Fruit fly (Drosophila melanogaster) whole organism, embryonic: ENCODE results near the gene mask.

Experiments
- Blimp-1 ChIP-seq: fragments of 200-800 bp; sonication (Bioruptor generic); optimal IDR thresholded peaks from 3 replicates; lab custom pipeline; 2018; ENCODE audit warnings: missing biosample characterization, missing genetic modification characterization, mild to moderate bottlenecking, moderate library complexity, missing genetic modification reagents
- Bteb2 ChIP-seq: fragments of 200-800 bp; sonication (Bioruptor generic); optimal IDR thresholded peaks from 2 replicates; lab custom pipeline; 2016; ENCODE audit warnings: missing biosample characterization, missing genetic modification characterization
- CG11695 ChIP-seq: fragments of 200-800 bp; sonication (Bioruptor generic); IDR thresholded peaks from 3 replicates; pipeline ENCODE4 v1.3.6; 2022; ENCODE audit warnings: missing biosample characterization, missing genetic modification characterization
- CG14050 ChIP-seq: fragments of 200-800 bp; sonication (Bioruptor generic); IDR thresholded peaks from 3 replicates; pipeline ENCODE4 v1.3.6; 2022; ENCODE audit warnings: missing biosample characterization, missing genetic modification characterization
- CG14710 ChIP-seq: fragments of 200-800 bp; sonication (Bioruptor generic); optimal IDR thresholded peaks from 3 replicates; lab custom pipeline; 2019; ENCODE audit warnings: missing biosample characterization, mild to moderate bottlenecking, missing genetic modification characterization, moderate library complexity
- CG15073 ChIP-seq: fragments of 200-800 bp; sonication (Bioruptor generic); optimal IDR thresholded peaks from 2 replicates; lab custom pipeline; 2016; ENCODE audit warnings: missing biosample characterization, missing genetic modification characterization
- CG1602 ChIP-seq: fragments of 200-800 bp; sonication (Bioruptor generic); optimal IDR thresholded peaks from 3 replicates; lab custom pipeline; 2016; ENCODE audit warnings: missing biosample characterization, missing genetic modification characterization
- CG17385 ChIP-seq: fragments of 200-800 bp; sonication (Bioruptor generic); optimal IDR thresholded peaks from 3 replicates; lab custom pipeline; 2018; ENCODE audit warnings: missing biosample characterization, mild to moderate bottlenecking, missing genetic modification characterization
- CG17802 ChIP-seq: fragments of 200-800 bp; sonication (Bioruptor generic); optimal IDR thresholded peaks from 2 replicates; lab custom pipeline; 2018; ENCODE audit warnings: missing biosample characterization, mild to moderate bottlenecking, missing genetic modification characterization, moderate library complexity
- CG17912 ChIP-seq: fragments of 200-800 bp; sonication (Bioruptor generic); optimal IDR thresholded peaks from 2 replicates; lab custom pipeline; 2018; ENCODE audit warnings: missing biosample characterization, mild to moderate bottlenecking, missing genetic modification characterization
- CG1832 ChIP-seq: fragments of 200-800 bp; sonication (Bioruptor generic); optimal IDR thresholded peaks from 2 replicates; lab custom pipeline; 2017; ENCODE audit warnings: missing biosample characterization, mild to moderate bottlenecking, missing genetic modification characterization, inconsistent platforms
- CG18476 ChIP-seq: fragments of 200-800 bp; sonication (Bioruptor generic); optimal IDR thresholded peaks from 2 replicates; lab custom pipeline; 2016; ENCODE audit warnings: missing biosample characterization, mild to moderate bottlenecking, missing genetic modification characterization
- CG32532 ChIP-seq: fragments of 200-800 bp; sonication (Bioruptor generic); IDR thresholded peaks from 2 replicates; pipeline ENCODE4 v1.3.6; 2022; ENCODE audit warnings: missing biosample characterization, missing genetic modification characterization
- CG34376 ChIP-seq: fragments of 200-800 bp; sonication (Bioruptor generic); optimal IDR thresholded peaks from 2 replicates; lab custom pipeline; 2018; ENCODE audit warnings: missing biosample characterization, mild to moderate bottlenecking, missing genetic modification characterization
- CG42726 ChIP-seq: fragments of 200-800 bp; sonication (Bioruptor generic); IDR thresholded peaks from 2 replicates; pipeline ENCODE4 v1.3.6; 2022; ENCODE audit warnings: missing biosample characterization, missing genetic modification characterization; ENCODE audit not compliant: partially characterized antibody
- CG4360 ChIP-seq: fragments of 200-800 bp; sonication (Bioruptor generic); IDR thresholded peaks from 2 replicates; pipeline ENCODE4 v1.3.6; 2022; ENCODE audit warnings: missing biosample characterization, missing genetic modification characterization
- CG43689 ChIP-seq: fragments of 200-800 bp; sonication (Bioruptor generic); IDR thresholded peaks from 2 replicates; pipeline ENCODE4 v1.3.6; 2022; ENCODE audit warnings: missing biosample characterization, missing genetic modification characterization
- CG4404 ChIP-seq: fragments of 200-800 bp; sonication (Bioruptor generic); IDR thresholded peaks from 2 replicates; pipeline ENCODE4 v1.3.6; 2022; ENCODE audit warnings: missing biosample characterization, missing genetic modification characterization
- CG4617 ChIP-seq: fragments of 200-800 bp; sonication (Bioruptor generic); optimal IDR thresholded peaks from 3 replicates; lab custom pipeline; 2016; ENCODE audit warnings: missing biosample characterization, missing genetic modification characterization, borderline replicate concordance
- CG7556 ChIP-seq: fragments of 200-800 bp; sonication (Bioruptor generic); optimal IDR thresholded peaks from 2 replicates; lab custom pipeline; 2017; ENCODE audit warnings: missing biosample characterization, mild to moderate bottlenecking, missing genetic modification characterization
- CG8359 ChIP-seq: fragments of 200-800 bp; sonication (Bioruptor generic); optimal IDR thresholded peaks from 2 replicates; lab custom pipeline; 2017; ENCODE audit warnings: missing biosample characterization, mild to moderate bottlenecking, missing genetic modification characterization, borderline replicate concordance
- D19B ChIP-seq: fragments of 200-800 bp; sonication (Bioruptor generic); optimal IDR thresholded peaks from 2 replicates; lab custom pipeline; 2017; ENCODE audit warnings: missing biosample characterization, mild to moderate bottlenecking, missing genetic modification characterization
- Dll ChIP-seq: fragments of 200-800 bp; sonication (Bioruptor generic); IDR thresholded peaks from 4 replicates; pipeline ENCODE4 v1.3.6; 2022; ENCODE audit warnings: missing biosample characterization, missing genetic modification characterization; ENCODE audit not compliant: partially characterized antibody
- Drgx ChIP-seq: fragments of 200-800 bp; sonication (Bioruptor generic); IDR thresholded peaks from 2 replicates; pipeline ENCODE4 v1.3.6; 2022; ENCODE audit warnings: missing biosample characterization, missing genetic modification characterization
- Gug ChIP-seq: fragments of 200-800 bp; sonication (Bioruptor generic); IDR thresholded peaks from 4 replicates; pipeline ENCODE4 v1.3.6; 2022; ENCODE audit warnings: missing biosample characterization, missing genetic modification characterization
- Hr39 ChIP-seq: fragments of >200 bp; optimal IDR thresholded peaks from 2 replicates; lab custom pipeline; 2017
- Jarid2 ChIP-seq: fragments of 200-800 bp; sonication (Bioruptor generic); optimal IDR thresholded peaks from 3 replicates; lab custom pipeline; 2017; ENCODE audit warnings: mild to moderate bottlenecking, missing biosample characterization, missing genetic modification reagents, missing genetic modification characterization
- Mrtf ChIP-seq: fragments of 200-800 bp; sonication (Bioruptor generic); IDR thresholded peaks from 3 replicates; pipeline ENCODE4 v1.3.6; 2022; ENCODE audit warnings: missing biosample characterization, missing genetic modification characterization
- Scr ChIP-seq: fragments of 200-800 bp; sonication (Bioruptor generic); IDR thresholded peaks from 2 replicates; pipeline ENCODE4 v1.3.6; 2022; ENCODE audit warnings: missing biosample characterization, missing genetic modification characterization; ENCODE audit not compliant: partially characterized antibody
- amos ChIP-seq: fragments of 200-800 bp; sonication (Bioruptor generic); IDR thresholded peaks from 2 replicates; pipeline ENCODE4 v1.3.6; 2022; ENCODE audit warnings: missing biosample characterization, missing genetic modification characterization; ENCODE audit not compliant: partially characterized antibody
- bbx ChIP-seq: fragments of 200-800 bp; sonication (Bioruptor generic); IDR thresholded peaks from 2 replicates; pipeline ENCODE4 v1.3.6; 2022; ENCODE audit warnings: missing biosample characterization, missing genetic modification characterization; ENCODE audit not compliant: partially characterized antibody
- chinmo ChIP-seq: fragments of 200-800 bp; sonication (Bioruptor generic); IDR thresholded peaks from 4 replicates; pipeline ENCODE4 v1.3.6; 2022; ENCODE audit warnings: missing biosample characterization, missing genetic modification characterization; ENCODE audit not compliant: partially characterized antibody
- ci ChIP-seq: fragments of 200-800 bp; sonication (Bioruptor generic); IDR thresholded peaks from 3 replicates; pipeline ENCODE4 v1.3.6; 2022; ENCODE audit warnings: missing biosample characterization, missing genetic modification characterization
- knrl ChIP-seq: fragments of 200-800 bp; sonication (Bioruptor generic); IDR thresholded peaks from 3 replicates; pipeline ENCODE4 v1.3.6; 2022; ENCODE audit warnings: missing biosample characterization, missing genetic modification characterization; ENCODE audit not compliant: partially characterized antibody
- oc ChIP-seq: fragments of 200-800 bp; sonication (Bioruptor generic); optimal IDR thresholded peaks from 2 replicates; lab custom pipeline; 2018; ENCODE audit warnings: missing biosample characterization, mild to moderate bottlenecking, missing genetic modification characterization, moderate library complexity
- pan ChIP-seq, 4 experiments: fragments of >200 bp in 3 of 4; fragments of 200-800 bp in 1 of 4; sonication (Bioruptor generic) in 1 of 4; optimal IDR thresholded peaks in 3 of 4; IDR thresholded peaks in 1 of 4; 2 replicates each; pipeline versions ENCODE4 v1.3.6 to Lab custom; 2017 to 2022; ENCODE audit warnings: missing biosample characterization in 2 of 4, missing genetic modification characterization in 2 of 4, mixed read lengths in 1 of 4
- pros ChIP-seq: fragments of 200-800 bp; sonication (Bioruptor generic); optimal IDR thresholded peaks from 3 replicates; lab custom pipeline; 2019; ENCODE audit warnings: missing biosample characterization, mild to moderate bottlenecking, missing genetic modification characterization, moderate library complexity
- rib ChIP-seq: fragments of 200-800 bp; sonication (Bioruptor generic); IDR thresholded peaks from 2 replicates; pipeline ENCODE4 v1.3.6; 2022; ENCODE audit warnings: missing biosample characterization, missing genetic modification characterization
- row ChIP-seq: fragments of 200-800 bp; sonication (Bioruptor generic); IDR thresholded peaks from 3 replicates; pipeline ENCODE4 v1.3.6; 2022; ENCODE audit warnings: missing biosample characterization, missing genetic modification characterization
- ttk ChIP-seq: fragments of 200-800 bp; sonication (Bioruptor generic); IDR thresholded peaks from 2 replicates; pipeline ENCODE4 v2.1.2; 2022; ENCODE audit warnings: missing biosample characterization, missing genetic modification characterization
- twi ChIP-seq: fragments of 200-800 bp; optimal IDR thresholded peaks from 2 replicates; lab custom pipeline; 2019; ENCODE audit warnings: missing biosample characterization, mild to moderate bottlenecking, missing genetic modification characterization, moderate library complexity
- unc-4 ChIP-seq: fragments of 200-800 bp; sonication (Bioruptor generic); IDR thresholded peaks from 2 replicates; pipeline ENCODE4 v1.3.6; 2022; ENCODE audit warnings: missing biosample characterization, missing genetic modification characterization; ENCODE audit not compliant: partially characterized antibody
- vvl ChIP-seq: fragments of 200-800 bp; sonication (Bioruptor generic); IDR thresholded peaks from 2 replicates; pipeline ENCODE4 v1.3.6; 2022; ENCODE audit warnings: missing biosample characterization, missing genetic modification characterization
- zen ChIP-seq: fragments of 200-800 bp; sonication (Bioruptor generic); optimal IDR thresholded peaks from 3 replicates; lab custom pipeline; 2018; ENCODE audit warnings: missing biosample characterization, mild to moderate bottlenecking, missing genetic modification characterization, moderate library complexity

Gene mask

DNA sequence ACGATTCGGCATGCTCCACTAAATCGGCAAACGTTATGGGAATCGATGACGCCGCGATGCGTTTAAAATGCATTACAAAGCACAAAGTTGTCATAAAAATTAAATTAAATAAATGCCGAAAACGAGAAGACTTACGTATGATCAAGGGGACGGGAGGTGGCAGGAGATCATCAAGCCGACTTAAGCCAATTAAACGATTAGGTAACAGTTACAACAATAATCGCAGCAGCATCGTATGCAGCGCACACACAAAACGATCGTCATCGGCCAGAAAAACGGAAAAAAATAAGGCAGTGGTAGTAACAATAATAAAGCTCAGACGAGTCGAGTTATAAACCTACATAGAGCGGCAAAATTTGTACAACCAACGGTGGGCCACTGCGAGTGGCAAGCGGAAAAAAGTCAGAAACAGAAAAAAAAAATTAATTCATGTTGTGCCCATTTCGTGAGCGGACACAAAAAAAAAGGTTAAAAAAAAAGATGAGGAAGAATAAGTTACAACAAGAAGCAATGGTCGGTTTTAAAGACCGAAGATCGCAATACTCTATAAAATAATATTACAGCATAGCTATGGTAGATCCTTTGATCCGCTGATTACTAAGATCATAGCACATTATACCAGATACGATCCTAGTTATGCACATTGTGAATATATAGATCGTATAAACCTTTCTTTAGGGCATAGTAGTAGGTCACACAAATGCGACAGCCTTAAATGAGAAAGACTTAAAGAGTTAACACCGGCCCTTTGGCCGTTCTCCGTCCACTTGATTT lies 23.8 kb upstream of the mask start (continued):
- TF ChIP-seq CG14050 (GFP tag; lab: Robert Waterston, UW) (peak; percentile 49; the same call in 2 of the 3 replicates), CG17912 (GFP tag; lab: Kevin White, UChicago) (no peak), CG1602 (no peak)

DNA sequence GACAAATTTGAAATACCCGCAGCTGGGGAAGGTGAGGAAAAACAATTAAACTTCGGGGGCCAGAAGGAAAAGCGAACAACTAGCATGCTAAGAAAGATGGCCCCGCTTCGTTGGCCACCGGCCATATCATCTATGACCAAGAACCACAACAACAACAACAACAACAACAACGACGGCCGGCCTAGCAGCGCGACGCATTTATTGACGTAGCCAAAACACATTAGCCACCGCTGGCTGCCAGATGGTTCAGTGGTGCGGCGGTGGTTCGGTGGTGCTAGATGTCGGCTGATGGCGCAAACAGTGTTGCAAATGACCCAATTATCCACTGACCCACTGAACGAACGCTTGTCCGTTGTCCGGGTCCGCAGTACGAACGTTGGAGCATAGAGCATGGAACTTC lies 16.7 kb upstream of the mask start:
- 0 out of 2 replicates have a peak, but pooled peaks have one; percentile 12 for TF ChIP-seq CG32532 (GFP tag; lab: Robert Waterston, UW)
- TF ChIP-seq CG17802 (tag; lab: Kevin White, UChicago) = no peak
- TF ChIP-seq pan (optimal IDR thresholded peaks at IDR 0.05; lab: Kevin White, UChicago) = no peak
- TF ChIP-seq pan (GFP tag; optimal IDR thresholded peaks at IDR 0.05 in 1 of 2, IDR thresholded peaks at IDR 0.05 in 1 of 2) = peak in 1 of 2 experiments; percentile 26
- no peak for TF ChIP-seq row
- TF ChIP-seq Dll = 0 out of 4 replicates have a peak, but pooled peaks have one; percentile 8
- peak; percentile 54 for TF ChIP-seq twi
- peak; percentile 66 for TF ChIP-seq CG4360 (GFP tag; lab: Robert Waterston, UW)
- peak; percentile 19; the same call in 1 of the 2 replicates for TF ChIP-seq vvl (GFP tag; lab: Robert Waterston, UW)
- no peak for TF ChIP-seq Mrtf (GFP tag; lab: Robert Waterston, UW)

DNA sequence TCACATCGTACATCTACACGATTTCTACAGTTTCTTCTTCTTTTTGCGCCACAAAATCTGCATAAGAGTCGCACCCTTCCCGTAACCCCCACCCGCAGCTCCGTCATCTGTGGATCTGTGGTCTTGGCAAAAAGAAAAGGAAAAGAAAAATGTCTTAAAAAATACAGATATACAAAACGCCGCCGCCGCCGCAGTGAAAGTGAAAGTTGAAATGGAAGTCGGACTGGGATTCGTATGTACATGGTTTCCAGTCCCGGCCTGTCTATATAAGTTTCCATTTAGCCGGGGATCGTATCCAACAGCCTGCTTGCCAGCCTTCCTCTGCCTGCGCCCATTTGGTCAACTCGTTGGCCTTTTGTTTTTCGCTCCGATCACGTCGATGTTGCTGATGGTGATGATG lies 14.3 kb upstream of the mask start:
- TF ChIP-seq CG42726 (GFP tag; lab: Robert Waterston, UW) (no peak), D19B (no peak), rib (GFP tag; lab: Robert Waterston, UW) (no peak), CG4617 (GFP tag; lab: Kevin White, UChicago) (no peak), CG8359 (GFP tag; lab: Kevin White, UChicago) (no peak), bbx (no peak), Blimp-1 (GFP tag; lab: Kevin White, UChicago) (peak; percentile 94), CG4404 (GFP tag; lab: Robert Waterston, UW) (no peak), CG18476 (GFP tag; lab: Kevin White, UChicago) (no peak), pros (peak; percentile 68), Scr (no peak), CG43689 (no peak), CG14710 (tag; lab: Kevin White, UChicago) (no peak), CG7556 (GFP tag; lab: Kevin White, UChicago) (no peak), CG15073 (no peak), ttk (no peak)
- TF ChIP-seq, all 482 proteins: peak for 2

DNA sequence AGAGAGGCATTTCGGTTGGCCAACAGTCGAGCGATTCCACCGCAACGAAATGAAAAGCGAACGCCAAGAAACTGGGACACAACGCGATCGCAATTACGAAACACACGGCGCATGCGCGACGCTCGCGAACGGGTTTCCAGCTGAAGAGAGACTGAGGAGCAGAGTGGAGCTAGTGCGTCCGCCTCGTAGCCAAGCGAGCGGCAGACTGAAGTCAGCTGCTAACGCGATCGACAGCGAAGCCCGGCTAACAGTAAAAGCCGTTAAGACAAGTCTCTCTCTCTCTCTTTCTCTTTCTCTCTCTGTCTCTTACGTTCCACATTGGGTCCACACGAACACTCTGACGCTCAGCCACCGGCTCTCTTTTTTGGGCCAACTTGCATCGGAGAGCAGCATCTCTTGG lies 11.8 kb upstream of the mask start, which contains the start of gene CG17786:
Gene CG17786 (minus strand): TSS at position 154 of the 400 bp plus-strand sequence.
- TF ChIP-seq amos (peak; percentile 27; the same call in 1 of the 2 replicates), ci (peak; percentile 75; the same call in 2 of the 3 replicates), Gug (GFP tag; lab: Robert Waterston, UW) (no peak), zen (no peak), oc (tag; lab: Kevin White, UChicago) (peak; percentile 42), unc-4 (GFP tag; lab: Robert Waterston, UW) (peak; percentile 40; the same call in 1 of the 2 replicates), CG42726 (GFP tag; lab: Robert Waterston, UW) (peak; percentile 26; the same call in 1 of the 2 replicates), knrl (0 out of 3 replicates have a peak, but pooled peaks have one; percentile 25), chinmo (GFP tag; lab: Robert Waterston, UW) (peak; percentile 89; the same call in 3 of the 4 replicates), CG32532 (GFP tag; lab: Robert Waterston, UW) (0 out of 2 replicates have a peak, but pooled peaks have one; percentile 18), CG1832 (GFP tag; lab: Kevin White, UChicago) (peak; percentile 54), Blimp-1 (GFP tag; lab: Kevin White, UChicago) (peak; percentile 85), Bteb2 (GFP tag; lab: Kevin White, UChicago) (no peak), CG34376 (GFP tag; lab: Kevin White, UChicago) (no peak), Hr39 (lab: Kevin White, UChicago) (no peak), Jarid2 (GFP tag; lab: Kevin White, UChicago) (peak; percentile 82), CG17385 (GFP tag; lab: Kevin White, UChicago) (peak; percentile 17), CG11695 (GFP tag; lab: Robert Waterston, UW) (no peak), Drgx (GFP tag; lab: Robert Waterston, UW) (peak; percentile 55; the same call in 1 of the 2 replicates)
